Fruit fly (Drosophila melanogaster): ENCODE measurements around the gene pan.

Gene pan

dm6 chr4:87278-87677 is 18.2 kb downstream of the pan start:
- TF ChIP-seq tai (GFP tag; optimal IDR thresholded peaks at IDR 0.05) (no peak), brk (GFP tag; optimal IDR thresholded peaks at IDR 0.05) (no peak), usp (GFP tag; optimal IDR thresholded peaks at IDR 0.05) (no peak), Rel (GFP tag; optimal IDR thresholded peaks at IDR 0.05) (no peak), Rel (tag; optimal IDR thresholded peaks at IDR 0.05) (no peak)

- no peak for TF ChIP-seq dmrt93B (GFP tag; optimal IDR thresholded peaks at IDR 0.05)
Measured at dm6 chr4:89709-90108, 20.6 kb downstream of the pan start.

- TF ChIP-seq foxo (GFP tag; optimal IDR thresholded peaks at IDR 0.05) = no peak
- no peak for TF ChIP-seq h (GFP tag; optimal IDR thresholded peaks at IDR 0.05)
- TF ChIP-seq pan (optimal IDR thresholded peaks at IDR 0.05) = no peak
- TF ChIP-seq rgr (GFP tag; optimal IDR thresholded peaks at IDR 0.05) = no peak
- no peak for TF ChIP-seq OdsH (GFP tag; optimal IDR thresholded peaks at IDR 0.05)
- TF ChIP-seq Mio (GFP tag; optimal IDR thresholded peaks at IDR 0.05) = no peak
- TF ChIP-seq ey (GFP tag; optimal IDR thresholded peaks at IDR 0.05) = no peak
- no peak for TF ChIP-seq jim (GFP tag; optimal IDR thresholded peaks at IDR 0.05)
- TF ChIP-seq CG9705 (GFP tag; optimal IDR thresholded peaks at IDR 0.05) = no peak
- TF ChIP-seq Rel (GFP tag; optimal IDR thresholded peaks at IDR 0.05) = no peak
- TF ChIP-seq Rel (tag; optimal IDR thresholded peaks at IDR 0.05) = no peak
- TF ChIP-seq dmrt93B (GFP tag; optimal IDR thresholded peaks at IDR 0.05) = no peak
- TF ChIP-seq tai (GFP tag; optimal IDR thresholded peaks at IDR 0.05) = no peak
- no peak for TF ChIP-seq CG32264 (GFP tag; optimal IDR thresholded peaks at IDR 0.05)
- no peak for TF ChIP-seq GATAd (GFP tag; optimal IDR thresholded peaks at IDR 0.05)
Measured at dm6 chr4:92000-92399, 22.9 kb downstream of the pan start.

dm6 chr4:102155-102554 is 33.0 kb downstream of the pan start:
- no peak for TF ChIP-seq Hr78 (GFP tag; optimal IDR thresholded peaks at IDR 0.05)
- no peak for TF ChIP-seq CG9705 (GFP tag; optimal IDR thresholded peaks at IDR 0.05)
- TF ChIP-seq Sp1 (GFP tag; optimal IDR thresholded peaks at IDR 0.05) = no peak
- no peak for TF ChIP-seq brk (GFP tag; optimal IDR thresholded peaks at IDR 0.05)
- TF ChIP-seq Abd-B (GFP tag; optimal IDR thresholded peaks at IDR 0.05) = no peak
- no peak for TF ChIP-seq ey (GFP tag; optimal IDR thresholded peaks at IDR 0.05)
- TF ChIP-seq rgr (GFP tag; optimal IDR thresholded peaks at IDR 0.05) = no peak
- no peak for TF ChIP-seq foxo (GFP tag; optimal IDR thresholded peaks at IDR 0.05)
- TF ChIP-seq usp (GFP tag; optimal IDR thresholded peaks at IDR 0.05) = no peak
- TF ChIP-seq OdsH (GFP tag; optimal IDR thresholded peaks at IDR 0.05) = no peak
- no peak for TF ChIP-seq Mio (GFP tag; optimal IDR thresholded peaks at IDR 0.05)
- no peak for TF ChIP-seq Hnf4 (GFP tag; optimal IDR thresholded peaks at IDR 0.05)
- no peak for TF ChIP-seq dsf (GFP tag; optimal IDR thresholded peaks at IDR 0.05; ENCODE audit: borderline replicate concordance)
- TF ChIP-seq dl (GFP tag; optimal IDR thresholded peaks at IDR 0.05; ENCODE audit: insufficient read depth in 1 of 2, partially characterized antibody in 2 of 2) = no peak
- TF ChIP-seq N (GFP tag; optimal IDR thresholded peaks at IDR 0.05) = no peak

- TF ChIP-seq brk (GFP tag; optimal IDR thresholded peaks at IDR 0.05) = peak; percentile 36
- no peak for TF ChIP-seq fru (GFP tag; optimal IDR thresholded peaks at IDR 0.05)
Measured at dm6 chr4:128884-129457, 59.8 kb downstream of the pan start.

- TF ChIP-seq N (GFP tag; optimal IDR thresholded peaks at IDR 0.05) (peak; percentile 54), br (GFP tag; optimal IDR thresholded peaks at IDR 0.05) (no peak), Hnf4 (GFP tag; optimal IDR thresholded peaks at IDR 0.05) (no peak), Hr78 (GFP tag; optimal IDR thresholded peaks at IDR 0.05) (peak; percentile 56), woc (GFP tag; optimal IDR thresholded peaks at IDR 0.05) (peak; percentile 28)
Measured at dm6 chr4:129644-130272, 60.6 kb downstream of the pan start, which contains the start of gene Ank. Gene Ank, minus strand, starts transcription at chr4:129849.

dm6 chr4:130558-130957 is 61.4 kb downstream of the pan start:
- TF ChIP-seq Dfd (GFP tag; optimal IDR thresholded peaks at IDR 0.05) (no peak), N (GFP tag; optimal IDR thresholded peaks at IDR 0.05) (no peak), jim (GFP tag; optimal IDR thresholded peaks at IDR 0.05) (no peak), Mio (GFP tag; optimal IDR thresholded peaks at IDR 0.05) (no peak), br (GFP tag; optimal IDR thresholded peaks at IDR 0.05) (no peak), CrebA (GFP tag; optimal IDR thresholded peaks at IDR 0.05; ENCODE audit: borderline replicate concordance) (no peak), Abd-B (GFP tag; optimal IDR thresholded peaks at IDR 0.05) (no peak), Myc (optimal IDR thresholded peaks at IDR 0.05) (no peak), Dif (GFP tag; optimal IDR thresholded peaks at IDR 0.05; ENCODE audit: partially characterized antibody) (no peak), CG9705 (GFP tag; optimal IDR thresholded peaks at IDR 0.05) (no peak), Hr83 (GFP tag; optimal IDR thresholded peaks at IDR 0.05; ENCODE audit: poor library complexity, severe bottlenecking) (no peak), Vsx2 (GFP tag; optimal IDR thresholded peaks at IDR 0.05; ENCODE audit: partially characterized antibody) (no peak), dmrt93B (GFP tag; optimal IDR thresholded peaks at IDR 0.05) (no peak), sv (GFP tag; optimal IDR thresholded peaks at IDR 0.05) (no peak), pan (optimal IDR thresholded peaks at IDR 0.05) (no peak), ey (GFP tag; optimal IDR thresholded peaks at IDR 0.05) (no peak), dsf (GFP tag; optimal IDR thresholded peaks at IDR 0.05; ENCODE audit: borderline replicate concordance) (no peak), HLH106 (tag; optimal IDR thresholded peaks at IDR 0.05) (no peak), Hnf4 (GFP tag; optimal IDR thresholded peaks at IDR 0.05) (no peak), lola (GFP tag; optimal IDR thresholded peaks at IDR 0.05) (no peak)

Measured in whole organism, wandering third instar larva.